Fruit fly (Drosophila melanogaster): Measurements from ENCODE around the gene VhaM9.7-d.
"Not testable (repeated sequence)": the region's sequence is repeated elsewhere in the genome, so short reads cannot be mapped to it uniquely, and the experiment has no call there.

Gene VhaM9.7-d

DNA sequence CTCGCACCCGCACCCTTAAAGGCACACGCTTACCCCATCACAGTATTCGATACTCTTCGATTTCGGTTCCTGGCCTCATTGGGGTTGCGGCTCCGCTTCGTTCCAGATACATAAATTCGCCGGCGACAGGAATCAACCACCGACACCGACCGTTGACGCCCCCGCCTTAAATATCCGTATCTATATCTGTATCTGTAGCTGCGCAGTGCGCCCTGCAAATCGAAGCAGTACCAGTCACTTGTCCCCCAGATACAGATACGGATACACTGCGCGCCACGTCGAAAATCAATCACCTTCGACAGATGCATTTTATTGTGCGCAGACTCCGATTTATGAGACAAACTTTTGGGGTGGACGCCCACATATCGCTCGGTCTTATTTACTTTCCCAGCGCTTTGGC is 2.4 kb upstream of the VhaM9.7-d start:
- TF ChIP-seq noc (tag; optimal IDR thresholded peaks at IDR 0.05), result no peak

DNA sequence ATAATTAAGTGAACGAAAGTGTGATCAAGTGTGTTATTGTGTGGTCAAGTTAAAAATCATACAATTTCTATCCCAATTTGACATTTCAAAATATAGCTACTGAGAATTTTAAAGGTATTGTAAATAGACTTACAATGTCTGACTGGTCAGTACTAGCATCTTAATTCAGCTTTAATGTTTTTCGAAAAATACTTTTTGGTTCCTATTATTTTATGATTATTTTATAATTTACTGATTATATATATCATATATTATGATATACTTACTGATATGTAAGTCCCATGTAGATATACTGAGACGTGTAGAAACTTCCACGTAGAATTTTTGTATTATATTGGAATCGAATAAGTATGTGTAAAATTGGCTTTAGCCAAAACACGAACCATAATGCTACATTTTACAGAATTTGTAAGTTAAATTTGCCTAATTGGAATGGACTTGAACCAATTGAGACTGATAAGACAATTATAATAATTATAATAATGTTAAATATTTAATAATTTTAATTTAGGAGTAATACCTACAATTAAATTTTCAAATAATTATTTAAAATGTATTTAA is 2.8 kb downstream of the VhaM9.7-d start, which contains the start of gene Actn3:
Actn3 (minus strand) TSS at position 51 of the 561 bp plus-strand sequence.
- TF ChIP-seq noc (tag; optimal IDR thresholded peaks at IDR 0.05), result no peak

DNA sequence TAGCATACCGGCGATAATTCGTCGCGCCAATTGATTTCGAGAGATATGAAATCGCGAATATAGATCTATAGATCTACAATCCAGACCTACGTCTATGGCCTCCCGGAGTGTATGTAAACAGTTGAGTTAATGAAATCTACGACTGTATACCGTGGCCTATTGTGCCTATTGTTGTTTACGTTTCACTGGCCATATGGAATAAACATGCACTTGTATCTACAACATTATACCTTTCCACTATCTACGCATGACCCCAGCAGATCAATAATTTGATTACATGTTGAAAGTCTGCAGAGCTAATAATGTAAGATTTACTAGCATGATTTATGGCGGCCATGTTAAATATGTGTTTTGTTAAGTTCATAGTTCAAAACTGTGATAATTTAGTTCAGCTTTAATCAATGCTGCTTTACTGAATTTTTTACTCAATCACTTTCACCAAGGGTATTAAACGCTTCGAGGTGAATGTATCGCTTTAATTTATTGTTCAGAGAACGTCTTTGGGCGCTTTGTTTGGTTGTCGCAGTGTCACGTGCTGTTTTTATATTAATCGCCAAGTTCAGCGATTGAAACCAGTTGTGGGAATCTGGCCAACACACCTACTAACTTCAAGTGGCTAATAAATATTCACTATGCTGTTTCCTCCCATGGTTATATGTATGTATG is 6.1 kb downstream of the VhaM9.7-d start:
- no peak for TF ChIP-seq noc (tag; optimal IDR thresholded peaks at IDR 0.05)

DNA sequence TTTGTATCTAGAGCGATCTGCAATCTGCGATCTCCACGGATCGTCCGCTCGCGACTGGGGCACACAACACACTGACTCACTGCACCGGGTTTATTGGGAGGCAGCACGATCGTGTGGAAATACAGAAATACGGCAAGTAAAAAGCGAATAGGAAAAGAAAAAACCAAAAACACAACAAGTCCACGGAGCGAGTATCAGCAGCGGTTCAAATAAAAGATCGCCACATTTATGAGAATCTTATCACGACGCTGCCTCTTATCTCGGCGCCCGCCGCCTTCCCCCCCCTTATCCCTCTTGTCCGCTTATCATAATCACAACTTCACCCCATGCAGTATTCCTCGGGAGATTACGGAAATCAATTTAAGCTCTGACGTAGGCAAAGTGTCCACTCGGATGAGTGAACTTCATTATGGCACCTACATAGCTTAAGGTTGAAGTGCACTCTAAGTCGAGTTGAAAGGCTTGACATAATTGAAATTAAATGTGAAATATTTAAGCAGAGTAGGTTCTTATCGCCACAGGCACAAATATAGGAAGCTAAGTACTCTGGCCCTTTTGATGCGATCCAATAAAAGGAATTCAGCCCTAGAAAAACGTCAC is 7.2 kb downstream of the VhaM9.7-d start, which contains the start of gene AhcyL2:
AhcyL2 (minus strand) TSS at position 51 of the 600 bp plus-strand sequence.
- TF ChIP-seq noc (tag; optimal IDR thresholded peaks at IDR 0.05), result peak; percentile 86

DNA sequence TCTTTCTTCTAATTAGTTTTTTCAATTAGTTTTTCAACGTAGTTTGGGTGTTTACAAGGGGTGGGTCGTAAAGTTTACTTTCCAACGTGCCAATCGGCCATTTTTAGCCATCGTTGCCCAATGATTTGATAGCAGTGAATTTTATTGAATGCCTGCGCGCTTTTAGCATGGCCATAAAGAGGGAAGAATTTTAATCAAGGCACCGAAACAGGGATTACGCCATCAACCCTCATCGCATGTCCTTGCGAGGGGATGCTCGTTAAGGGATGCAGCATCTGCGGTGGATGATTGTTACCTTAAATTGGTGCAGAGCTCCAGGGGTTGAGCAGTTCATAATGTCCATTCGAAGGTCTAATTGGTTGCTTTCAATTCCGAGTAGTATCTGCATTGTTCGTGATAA is 8.0 kb downstream of the VhaM9.7-d start:
- no peak for TF ChIP-seq noc (tag; optimal IDR thresholded peaks at IDR 0.05)

DNA sequence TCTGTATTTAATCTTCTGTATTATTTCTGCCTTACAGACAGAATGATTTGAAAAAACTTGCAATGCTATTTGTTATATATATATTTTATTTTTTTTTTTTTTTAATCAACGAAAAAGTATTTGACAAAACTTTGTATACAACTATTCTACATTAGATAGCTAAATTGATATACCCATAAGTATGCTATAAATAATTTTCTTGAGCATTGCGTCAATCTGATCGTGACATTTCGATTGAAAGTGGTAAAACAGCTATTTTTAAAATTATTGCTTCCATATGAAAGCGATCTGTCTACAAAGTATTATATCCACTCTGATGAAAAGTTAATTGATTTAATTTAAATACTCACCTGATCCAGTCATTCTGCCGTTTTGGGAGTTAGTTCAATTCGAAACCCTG is 9.2 kb downstream of the VhaM9.7-d start:
- no peak for TF ChIP-seq noc (tag; optimal IDR thresholded peaks at IDR 0.05)

DNA sequence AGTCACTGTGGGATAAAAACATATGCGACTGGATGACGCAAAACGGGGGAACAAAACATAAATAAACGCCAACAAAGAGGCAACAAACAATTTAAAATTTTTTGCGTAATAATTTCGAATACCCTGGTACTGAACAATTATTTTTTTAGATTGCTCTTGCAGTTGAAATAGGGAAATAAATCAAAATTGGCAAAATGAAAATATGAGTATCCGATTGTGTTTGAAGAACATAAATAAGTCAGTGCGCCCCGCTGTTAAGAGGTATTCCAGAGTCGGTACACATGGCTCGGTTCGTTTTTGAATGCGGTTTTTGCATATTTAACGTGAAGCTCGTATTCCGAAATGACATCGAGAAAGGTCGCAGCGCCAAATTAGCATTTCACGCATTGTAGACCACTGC is 10.5 kb downstream of the VhaM9.7-d start:
- no peak for TF ChIP-seq noc (tag; optimal IDR thresholded peaks at IDR 0.05)

DNA sequence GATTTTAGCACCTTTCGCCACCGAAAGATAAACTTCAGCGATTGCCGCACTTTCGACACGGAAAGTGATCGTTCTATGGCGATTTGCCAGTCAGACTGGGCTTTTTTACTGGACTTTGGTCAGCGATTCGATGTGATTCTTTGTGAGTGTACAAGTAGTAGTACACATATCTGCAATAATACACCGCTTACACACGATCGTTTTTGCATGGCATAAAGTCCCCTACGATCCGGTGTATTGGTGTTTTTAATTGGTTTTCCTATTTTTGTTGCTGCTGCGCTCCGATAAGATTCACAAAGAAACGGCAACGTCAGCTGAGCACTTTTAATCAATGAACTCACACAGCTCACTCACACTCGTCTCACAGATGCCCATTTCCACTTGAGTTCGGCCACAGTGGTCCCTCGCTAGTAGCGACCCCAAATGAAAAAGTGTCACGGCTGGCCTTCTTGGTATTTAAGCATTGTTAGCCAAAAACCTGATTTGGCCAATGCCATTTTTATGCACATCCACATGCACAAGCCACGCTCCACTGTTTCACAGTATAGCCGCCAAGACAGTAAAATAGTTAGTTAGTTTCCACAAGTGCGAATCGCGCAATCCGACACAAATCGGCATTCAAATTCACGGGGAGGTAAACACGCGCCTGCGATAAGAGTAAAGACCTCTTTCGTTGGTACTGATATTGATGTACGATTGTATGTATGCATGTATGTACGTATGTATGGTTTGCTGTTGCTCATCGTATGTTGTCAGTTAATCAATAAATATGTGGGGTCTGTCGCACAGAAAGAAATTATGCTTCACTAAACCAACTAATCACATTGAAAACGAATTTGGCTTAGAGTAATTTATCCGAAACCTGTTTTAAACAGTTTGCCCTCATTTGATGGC is 11.4 kb downstream of the VhaM9.7-d start:
- TF ChIP-seq noc (tag; optimal IDR thresholded peaks at IDR 0.05), result peak; percentile 100

DNA sequence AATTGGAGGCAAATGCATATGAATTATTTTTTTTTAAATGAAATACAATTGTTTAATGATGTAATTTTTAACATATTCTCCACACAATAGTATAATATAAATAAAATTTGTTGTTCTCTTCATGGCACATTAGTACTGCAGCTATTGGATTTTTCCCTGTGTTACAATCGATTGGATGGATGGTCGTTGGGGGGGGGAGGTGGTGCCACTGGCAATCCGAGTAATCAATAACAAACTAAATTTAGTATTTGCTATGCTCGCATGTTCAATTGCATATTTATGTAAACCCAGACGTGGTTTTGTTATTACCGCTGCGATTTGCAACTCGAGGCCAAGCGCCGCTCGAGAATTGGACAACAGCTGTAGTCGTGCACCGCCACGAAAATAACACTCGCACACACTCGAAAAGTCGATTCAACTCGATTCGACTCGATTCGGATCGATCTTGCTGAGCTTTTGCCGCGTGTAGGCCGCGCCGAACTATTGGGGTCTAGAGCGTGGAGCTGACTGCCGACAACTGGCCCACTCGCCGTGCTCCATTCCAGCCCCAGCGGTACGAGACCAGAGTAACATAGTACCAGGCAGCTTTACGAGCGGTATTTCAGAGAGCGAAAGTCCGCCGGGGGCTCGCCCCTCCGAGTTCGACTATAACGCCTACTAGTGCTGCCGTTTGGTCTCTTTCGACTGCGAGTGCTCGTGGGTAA is 12.4 kb downstream of the VhaM9.7-d start, which contains the start of gene CG18622:
CG18622 (minus strand) TSS at position 513 of the 704 bp plus-strand sequence.
- no peak for TF ChIP-seq noc (tag; optimal IDR thresholded peaks at IDR 0.05)

DNA sequence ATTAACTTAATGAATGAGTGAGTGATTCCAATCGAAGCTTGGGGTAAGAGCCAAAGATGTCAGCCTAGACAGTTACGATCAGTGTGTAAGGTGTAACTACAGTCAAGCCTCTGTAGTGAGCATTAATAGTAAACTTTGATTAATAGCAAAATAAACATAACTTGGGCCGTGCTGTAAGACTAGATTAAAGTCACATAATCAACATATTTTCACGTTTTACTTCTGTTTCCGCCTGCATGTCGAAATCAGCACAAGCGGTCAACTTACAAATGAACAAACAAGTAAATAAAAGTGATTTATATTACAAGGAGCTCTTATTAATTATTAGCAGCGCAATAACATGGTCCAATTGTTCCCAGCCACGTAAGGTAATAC is 12.9 kb downstream of the VhaM9.7-d start:
- TF ChIP-seq noc (tag; optimal IDR thresholded peaks at IDR 0.05), result no peak

DNA sequence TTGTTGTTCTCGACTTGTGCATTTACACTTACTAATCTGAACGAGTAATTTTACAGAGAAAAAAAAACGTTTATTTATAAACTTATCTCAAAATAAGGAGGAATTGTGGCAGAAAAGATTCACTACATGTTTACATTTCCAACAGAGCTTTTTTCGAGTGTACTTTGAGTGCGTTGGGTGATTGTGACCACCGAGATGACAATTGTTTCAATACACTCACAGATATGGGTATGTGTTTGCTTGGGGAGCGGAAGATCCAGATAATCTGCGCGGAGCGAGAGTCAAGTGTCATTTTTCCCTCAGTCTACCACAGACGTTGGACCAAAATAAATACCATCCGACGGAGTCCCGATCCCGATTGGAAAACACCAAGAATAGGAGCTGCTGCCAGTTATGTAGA is 13.5 kb downstream of the VhaM9.7-d start, which contains the start of gene MESK4:
MESK4 (plus strand) TSS at position 301 of the 400 bp plus-strand sequence.
- TF ChIP-seq noc (tag; optimal IDR thresholded peaks at IDR 0.05), result not testable (repeated sequence)

DNA sequence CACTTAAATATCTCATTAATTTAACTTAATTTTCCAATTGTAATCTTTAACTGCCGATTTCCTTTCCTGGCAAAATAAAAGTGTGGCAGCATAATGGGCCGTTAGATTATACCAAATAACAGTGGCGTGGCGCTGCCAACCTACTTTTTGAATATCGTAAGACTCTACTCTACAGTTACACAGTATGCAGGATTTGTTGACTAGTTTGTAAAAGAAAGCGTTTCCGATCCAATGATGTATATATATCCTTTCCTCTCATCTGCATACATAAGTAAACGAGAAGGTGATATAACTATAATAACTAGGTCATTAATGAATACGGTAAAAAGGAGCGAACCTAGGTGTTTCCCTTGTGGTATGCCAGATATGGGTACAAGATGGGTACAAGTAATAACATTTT is 16.8 kb downstream of the VhaM9.7-d start, which contains the start of gene EMC2B:
EMC2B (minus strand) TSS at position 98 of the 400 bp plus-strand sequence.
- no peak for TF ChIP-seq noc (tag; optimal IDR thresholded peaks at IDR 0.05)

DNA sequence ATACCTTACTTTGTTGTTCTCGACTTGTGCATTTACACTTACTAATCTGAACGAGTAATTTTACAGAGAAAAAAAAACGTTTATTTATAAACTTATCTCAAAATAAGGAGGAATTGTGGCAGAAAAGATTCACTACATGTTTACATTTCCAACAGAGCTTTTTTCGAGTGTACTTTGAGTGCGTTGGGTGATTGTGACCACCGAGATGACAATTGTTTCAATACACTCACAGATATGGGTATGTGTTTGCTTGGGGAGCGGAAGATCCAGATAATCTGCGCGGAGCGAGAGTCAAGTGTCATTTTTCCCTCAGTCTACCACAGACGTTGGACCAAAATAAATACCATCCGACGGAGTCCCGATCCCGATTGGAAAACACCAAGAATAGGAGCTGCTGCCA is 17.7 kb downstream of the VhaM9.7-d start, which contains the start of gene CG31274:
CG31274 (plus strand) TSS at position 301 of the 400 bp plus-strand sequence.
- TF ChIP-seq noc (tag; optimal IDR thresholded peaks at IDR 0.05), result not testable (repeated sequence)

DNA sequence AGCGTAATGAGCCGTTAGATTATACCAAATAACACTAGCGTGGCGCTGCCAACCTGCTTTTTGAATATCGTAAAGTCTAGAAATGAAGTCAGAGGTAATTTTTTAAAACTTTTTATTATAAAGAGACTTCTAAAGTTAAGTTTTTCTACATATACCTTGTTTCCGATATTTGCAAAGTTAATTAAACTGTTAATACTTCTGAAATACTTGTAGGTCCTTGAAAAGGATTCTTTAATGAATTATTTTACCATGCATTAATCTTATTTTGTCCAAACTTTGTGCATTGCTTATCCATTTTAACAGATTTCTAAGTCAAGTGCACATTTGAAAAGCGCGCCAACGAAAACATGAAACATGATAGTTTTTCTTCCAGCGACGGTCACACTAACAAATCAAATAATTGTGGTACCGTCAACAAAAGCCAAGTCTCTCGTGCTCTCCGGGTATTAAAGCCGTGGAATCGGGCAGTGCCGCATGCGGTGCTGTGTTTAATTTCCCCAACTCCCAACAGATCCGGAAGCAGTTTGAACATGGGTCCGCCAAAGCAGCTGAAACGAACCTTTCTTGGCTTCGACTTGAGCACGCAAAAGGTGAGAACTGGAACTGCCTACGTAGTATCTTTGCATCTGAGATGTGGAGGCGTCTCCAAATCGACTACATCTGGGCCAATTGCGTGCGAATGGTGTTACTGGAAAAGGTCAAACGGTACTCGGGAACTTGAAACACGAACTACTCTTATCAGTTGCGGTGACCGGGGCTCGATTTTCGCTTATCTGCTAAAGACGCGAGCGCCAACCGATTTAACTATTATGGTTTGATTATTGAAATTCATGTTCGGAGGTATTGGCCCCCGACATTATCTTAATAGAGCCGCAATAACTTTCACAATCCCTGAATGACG is 21.3 kb downstream of the VhaM9.7-d start, which contains the start of the genes EMC2A and CG3534:
EMC2A (minus strand) TSS at position 13 of the 901 bp plus-strand sequence.
CG3534 (plus strand) TSS at position 388 of the 901 bp plus-strand sequence.
- no peak for TF ChIP-seq noc (tag; optimal IDR thresholded peaks at IDR 0.05)

All from whole organism, larva.